Worm (Caenorhabditis elegans) whole organism, L2 larva: ENCODE results near the gene npp-10.

Experiments
- C34F6.9 ChIP-seq: fragments of 150-350 bp; optimal IDR thresholded peaks from 2 replicates; lab custom pipeline; 2014; ENCODE audit warnings: missing biosample characterization, missing genetic modification characterization
- F13H6.1 ChIP-seq: sonication (generic microtip); optimal IDR thresholded peaks from 2 replicates; lab custom pipeline; 2016; ENCODE audit warnings: missing genetic modification characterization, missing compliant biosample characterization
- R02D3.7 ChIP-seq: fragments of 150-350 bp; optimal IDR thresholded peaks from 2 replicates; lab custom pipeline; 2014; ENCODE audit warnings: missing biosample characterization, missing genetic modification characterization
- Y55F3AM.14 ChIP-seq: fragments of 200-800 bp; sonication (Bioruptor generic); optimal IDR thresholded peaks from 2 replicates; lab custom pipeline; 2018; ENCODE audit warnings: mild to moderate bottlenecking, missing genetic modification characterization, missing compliant biosample characterization
- ZK546.5 ChIP-seq: sonication (generic microtip); optimal IDR thresholded peaks from 2 replicates; lab custom pipeline; 2017; ENCODE audit warnings: missing biosample characterization, missing genetic modification characterization
- alr-1 ChIP-seq: fragments of 150-350 bp; optimal IDR thresholded peaks from 2 replicates; lab custom pipeline; 2014; ENCODE audit warnings: missing biosample characterization, missing genetic modification characterization
- aly-2 ChIP-seq: fragments of 150-350 bp; optimal IDR thresholded peaks from 2 replicates; lab custom pipeline; 2014; ENCODE audit warnings: missing biosample characterization, missing genetic modification characterization
- ama-1 ChIP-seq: fragments of 150-350 bp; optimal IDR thresholded peaks from 2 replicates; lab custom pipeline; 2018; ENCODE audit warnings: inconsistent platforms
- blmp-1 ChIP-seq: sonication (generic microtip); optimal IDR thresholded peaks from 2 replicates; lab custom pipeline; 2017; ENCODE audit warnings: missing genetic modification characterization, mild to moderate bottlenecking, missing compliant biosample characterization, antibody characterized with exemption, moderate library complexity; ENCODE audit not compliant: insufficient read depth
- egl-27 ChIP-seq: sonication (generic microtip); optimal IDR thresholded peaks from 3 replicates; lab custom pipeline; 2017; ENCODE audit warnings: missing biosample characterization, missing genetic modification reagents, missing genetic modification characterization
- elt-1 ChIP-seq: fragments of 150-350 bp; optimal IDR thresholded peaks from 2 replicates; lab custom pipeline; 2014; ENCODE audit warnings: missing biosample characterization, missing genetic modification characterization
- elt-3 ChIP-seq: sonication (generic microtip); optimal IDR thresholded peaks from 2 replicates; lab custom pipeline; 2017; ENCODE audit warnings: missing biosample characterization, missing genetic modification characterization
- fos-1 ChIP-seq: fragments of 150-350 bp; optimal IDR thresholded peaks from 2 replicates; lab custom pipeline; 2014; ENCODE audit warnings: missing biosample characterization, missing genetic modification characterization
- gmeb-1 ChIP-seq: fragments of 150-350 bp; optimal IDR thresholded peaks from 2 replicates; lab custom pipeline; 2014; ENCODE audit warnings: missing biosample characterization, missing genetic modification characterization
- lin-11 ChIP-seq: fragments of 150-350 bp; sonication (generic microtip); optimal IDR thresholded peaks from 2 replicates; lab custom pipeline; 2014; ENCODE audit warnings: missing biosample characterization, missing genetic modification characterization, inconsistent platforms, mixed read lengths
- lin-13 ChIP-seq: fragments of 150-350 bp; optimal IDR thresholded peaks from 2 replicates; lab custom pipeline; 2014; ENCODE audit warnings: missing biosample characterization, missing genetic modification reagents, missing genetic modification characterization
- lin-39 ChIP-seq: fragments of 150-350 bp; optimal IDR thresholded peaks from 2 replicates; lab custom pipeline; 2014; ENCODE audit warnings: missing biosample characterization, missing genetic modification reagents, missing genetic modification characterization
- lsy-2 ChIP-seq, 2 experiments: fragments of 150-350 bp in 1 of 2; sonication (generic microtip) in 1 of 2; optimal IDR thresholded peaks; 2 replicates each; lab custom pipeline; 2014 to 2017; ENCODE audit warnings: missing biosample characterization in 2 of 2, missing genetic modification characterization in 2 of 2
- mab-5 ChIP-seq: fragments of 150-350 bp; optimal IDR thresholded peaks from 2 replicates; lab custom pipeline; 2014; ENCODE audit warnings: missing biosample characterization, missing genetic modification characterization
- mbf-1 ChIP-seq: sonication (generic microtip); optimal IDR thresholded peaks from 2 replicates; lab custom pipeline; 2017; ENCODE audit warnings: missing biosample characterization, missing genetic modification characterization
- mdl-1 ChIP-seq, 2 experiments: fragments of 150-350 bp in 1 of 2; sonication (generic microtip) in 1 of 2; optimal IDR thresholded peaks; 2 replicates each; lab custom pipeline; 2017; ENCODE audit warnings: missing biosample characterization in 2 of 2, missing genetic modification characterization in 2 of 2
- nhr-10 ChIP-seq: sonication (generic microtip); optimal IDR thresholded peaks from 2 replicates; lab custom pipeline; 2017; ENCODE audit warnings: missing biosample characterization, missing genetic modification characterization
- nhr-11 ChIP-seq: fragments of 150-350 bp; optimal IDR thresholded peaks from 2 replicates; lab custom pipeline; 2014; ENCODE audit warnings: missing biosample characterization, missing genetic modification characterization
- nhr-12 ChIP-seq: fragments of 150-350 bp; optimal IDR thresholded peaks from 2 replicates; lab custom pipeline; 2014; ENCODE audit warnings: missing biosample characterization, missing genetic modification characterization
- nhr-129 ChIP-seq: fragments of 150-350 bp; optimal IDR thresholded peaks from 2 replicates; lab custom pipeline; 2014; ENCODE audit warnings: missing biosample characterization, missing genetic modification characterization
- nhr-21 ChIP-seq: fragments of 150-350 bp; optimal IDR thresholded peaks from 2 replicates; lab custom pipeline; 2014; ENCODE audit warnings: missing biosample characterization, missing genetic modification characterization
- nhr-23 ChIP-seq: fragments of 150-350 bp; optimal IDR thresholded peaks from 2 replicates; lab custom pipeline; 2014; ENCODE audit warnings: missing biosample characterization, missing genetic modification reagents, missing genetic modification characterization
- nhr-237 ChIP-seq: fragments of 150-350 bp; optimal IDR thresholded peaks from 2 replicates; lab custom pipeline; 2014; ENCODE audit warnings: missing biosample characterization, missing genetic modification characterization
- nhr-25 ChIP-seq: fragments of 150-350 bp; sonication (generic microtip); optimal IDR thresholded peaks from 3 replicates; lab custom pipeline; 2014; ENCODE audit warnings: missing biosample characterization, missing genetic modification characterization
- nhr-6 ChIP-seq: fragments of 150-350 bp; optimal IDR thresholded peaks from 2 replicates; lab custom pipeline; 2014; ENCODE audit warnings: missing biosample characterization, missing genetic modification characterization
- nhr-77 ChIP-seq: fragments of 150-350 bp; optimal IDR thresholded peaks from 2 replicates; lab custom pipeline; 2014; ENCODE audit warnings: missing biosample characterization, missing genetic modification characterization
- peb-1 ChIP-seq: fragments of 150-350 bp; optimal IDR thresholded peaks from 2 replicates; lab custom pipeline; 2014; ENCODE audit warnings: missing biosample characterization, missing genetic modification characterization
- skn-1 ChIP-seq: sonication (generic microtip); optimal IDR thresholded peaks from 2 replicates; lab custom pipeline; 2017; ENCODE audit warnings: missing biosample characterization, missing genetic modification characterization
- sma-9 ChIP-seq, 2 experiments: fragments of 150-350 bp in 1 of 2; sonication (generic microtip) in 1 of 2; optimal IDR thresholded peaks; 2 replicates each; lab custom pipeline; 2014 to 2016; ENCODE audit warnings: missing genetic modification characterization in 2 of 2, mild to moderate bottlenecking in 1 of 2, missing biosample characterization in 1 of 2, missing compliant biosample characterization in 1 of 2, missing genetic modification reagents in 1 of 2, moderate library complexity in 1 of 2
- unc-62 ChIP-seq: fragments of 150-350 bp; optimal IDR thresholded peaks from 2 replicates; lab custom pipeline; 2014; ENCODE audit warnings: missing biosample characterization, missing genetic modification reagents, missing genetic modification characterization
- zag-1 ChIP-seq: fragments of 150-350 bp; optimal IDR thresholded peaks from 2 replicates; lab custom pipeline; 2014; ENCODE audit warnings: missing biosample characterization, missing genetic modification characterization
- ztf-1 ChIP-seq: fragments of 200-800 bp; sonication (Bioruptor generic); conservative IDR thresholded peaks from 2 replicates; pipeline ENCODE4 v1.3.6; 2022; ENCODE audit warnings: missing genetic modification characterization, missing compliant biosample characterization
- ztf-11 ChIP-seq: sonication (generic microtip); optimal IDR thresholded peaks from 2 replicates; lab custom pipeline; 2017; ENCODE audit warnings: missing biosample characterization, missing genetic modification characterization
- ztf-4 ChIP-seq: fragments of 150-350 bp; optimal IDR thresholded peaks from 2 replicates; lab custom pipeline; 2014; ENCODE audit warnings: missing biosample characterization, missing genetic modification characterization

npp-10 gene

ce11 chrIII:6056770-6057169 lies 37.4 kb upstream of the npp-10 start, which contains the start of gene clc-10:
TSS of gene clc-10 (plus strand) at chrIII:6057070.
- no peak for TF ChIP-seq F13H6.1 (tag; lab: Kevin White, UChicago)
- TF ChIP-seq blmp-1 (tag; lab: Kevin White, UChicago), result no peak
- no peak for TF ChIP-seq nhr-23 (tag; lab: Kevin White, UChicago)
- no peak for TF ChIP-seq lsy-2 (tag; optimal IDR thresholded peaks at IDR 0.05; lab: Kevin White, UChicago)
- TF ChIP-seq R02D3.7 (tag; lab: Kevin White, UChicago), result no peak

ce11 chrIII:6056179-6056578 lies 36.8 kb upstream of the npp-10 start:
- TF ChIP-seq aly-2 (tag; lab: Kevin White, UChicago), result no peak
- no peak for TF ChIP-seq C34F6.9 (tag; lab: Kevin White, UChicago)
- no peak for TF ChIP-seq alr-1 (tag; lab: Kevin White, UChicago)
- no peak for TF ChIP-seq nhr-77 (tag; lab: Kevin White, UChicago)
- TF ChIP-seq nhr-237 (tag; lab: Kevin White, UChicago), result no peak
- no peak for TF ChIP-seq Y55F3AM.14 (GFP tag; lab: Kevin White, UChicago)
- no peak for TF ChIP-seq ama-1 (lab: Kevin White, UChicago)
- TF ChIP-seq blmp-1 (tag; lab: Kevin White, UChicago), result no peak
- no peak for TF ChIP-seq F13H6.1 (tag; lab: Kevin White, UChicago)
- TF ChIP-seq ZK546.5, result no peak
- no peak for TF ChIP-seq peb-1
- no peak for TF ChIP-seq mdl-1 (tag; optimal IDR thresholded peaks at IDR 0.05; lab: Kevin White, UChicago)
- no peak for TF ChIP-seq ztf-1 (GFP tag; lab: Robert Waterston, UW)
- TF ChIP-seq mbf-1 (tag; lab: Kevin White, UChicago), result no peak
- TF ChIP-seq nhr-25 (tag; lab: Kevin White, UChicago), result no peak
- TF ChIP-seq sma-9 (GFP tag; optimal IDR thresholded peaks at IDR 0.05; lab: Kevin White, UChicago), result no peak
- no peak for TF ChIP-seq sma-9 (tag; optimal IDR thresholded peaks at IDR 0.05; lab: Kevin White, UChicago)
- no peak for TF ChIP-seq nhr-11
- no peak for TF ChIP-seq elt-1 (tag; lab: Kevin White, UChicago)

- TF ChIP-seq unc-62 (GFP tag; lab: Kevin White, UChicago), result no peak
- TF ChIP-seq nhr-12 (tag; lab: Kevin White, UChicago), result no peak
- no peak for TF ChIP-seq nhr-77 (tag; lab: Kevin White, UChicago)
- TF ChIP-seq elt-1 (tag; lab: Kevin White, UChicago), result no peak
- TF ChIP-seq nhr-21 (tag; lab: Kevin White, UChicago), result no peak
- no peak for TF ChIP-seq nhr-237 (tag; lab: Kevin White, UChicago)
- TF ChIP-seq nhr-129 (tag; lab: Kevin White, UChicago), result no peak
- no peak for TF ChIP-seq fos-1 (tag; lab: Kevin White, UChicago)
These were observed 36.3 kb upstream of the npp-10 start, which contains the start of gene F40H6.5 for ce11 chrIII:6055706-6056105. TSS of gene F40H6.5 (minus strand) at chrIII:6055806.

ce11 chrIII:6046881-6047280 lies 27.5 kb upstream of the npp-10 start, which contains the start of gene tbx-11:
TSS of gene tbx-11 (minus strand) at chrIII:6046981.
- TF ChIP-seq nhr-23 (tag; lab: Kevin White, UChicago) (no peak), elt-3 (no peak), lin-39 (tag; lab: Kevin White, UChicago) (no peak), egl-27 (tag; lab: Kevin White, UChicago) (no peak), mbf-1 (tag; lab: Kevin White, UChicago) (no peak), ama-1 (lab: Kevin White, UChicago) (no peak), gmeb-1 (no peak), ztf-4 (tag; lab: Kevin White, UChicago) (no peak), lin-11 (tag; lab: Kevin White, UChicago) (no peak), R02D3.7 (tag; lab: Kevin White, UChicago) (no peak), mab-5 (tag; lab: Kevin White, UChicago) (no peak), nhr-21 (tag; lab: Kevin White, UChicago) (no peak)

- no peak for TF ChIP-seq mbf-1 (tag; lab: Kevin White, UChicago)
- no peak for TF ChIP-seq lin-13 (GFP tag; lab: Kevin White, UChicago)
- TF ChIP-seq nhr-23 (tag; lab: Kevin White, UChicago), result no peak
- no peak for TF ChIP-seq ama-1 (lab: Kevin White, UChicago)
- no peak for TF ChIP-seq mdl-1 (tag; optimal IDR thresholded peaks at IDR 0.05; lab: Kevin White, UChicago)
- no peak for TF ChIP-seq ZK546.5
- TF ChIP-seq nhr-6 (tag; lab: Kevin White, UChicago), result no peak
- TF ChIP-seq aly-2 (tag; lab: Kevin White, UChicago), result no peak
- no peak for TF ChIP-seq blmp-1 (tag; lab: Kevin White, UChicago)
- no peak for TF ChIP-seq nhr-10 (tag; lab: Kevin White, UChicago)
- no peak for TF ChIP-seq C34F6.9 (tag; lab: Kevin White, UChicago)
- no peak for TF ChIP-seq skn-1 (tag; lab: Kevin White, UChicago)
- no peak for TF ChIP-seq zag-1
- no peak for TF ChIP-seq ztf-11
- no peak for TF ChIP-seq ztf-1 (GFP tag; lab: Robert Waterston, UW)
These were observed 20.0 kb upstream of the npp-10 start, which contains the start of gene ift-139 for ce11 chrIII:6039370-6039769. TSS of gene ift-139 (minus strand) at chrIII:6039470.
